Fruit fly (Drosophila melanogaster) Kc167 (cell line): ENCODE data around the gene Or85a.

Source experiments
- Myc ChIP-seq: fragments of >200 bp; optimal IDR thresholded peaks from 2 replicates; lab custom pipeline; 2017; ENCODE audit warnings: missing external identifiers
- psq ChIP-seq: fragments of >200 bp; optimal IDR thresholded peaks from 2 replicates; lab custom pipeline; 2017; ENCODE audit warnings: missing external identifiers

dm6 chr3R:8284234-8284633 is 37.3 kb upstream of the Or85a start:
- TF ChIP-seq psq (no peak), Myc (lab: Kevin White, UChicago) (no peak)
